Worm (Caenorhabditis elegans) whole organism, mixed stage, embryonic: Measurements from ENCODE around the gene idpb-5.

ENCODE experiments used
- ceh-39 ChIP-seq: fragments of 150-350 bp; optimal IDR thresholded peaks from 2 replicates; lab custom pipeline; 2014; ENCODE audit warnings: missing biosample characterization, missing genetic modification characterization
- ces-1 ChIP-seq: fragments of 150-350 bp; optimal IDR thresholded peaks from 2 replicates; lab custom pipeline; 2014; ENCODE audit warnings: missing biosample characterization, missing genetic modification reagents, missing genetic modification characterization
- cnd-1 ChIP-seq: fragments of 200-800 bp; sonication (Bioruptor generic); optimal IDR thresholded peaks from 2 replicates; lab custom pipeline; 2018; ENCODE audit warnings: mild to moderate bottlenecking, missing genetic modification characterization, missing compliant biosample characterization
- mep-1 ChIP-seq: fragments of 150-350 bp; optimal IDR thresholded peaks from 2 replicates; lab custom pipeline; 2017; ENCODE audit warnings: missing biosample characterization, missing genetic modification reagents, missing genetic modification characterization, inconsistent platforms
- nhr-12 ChIP-seq: fragments of 150-350 bp; optimal IDR thresholded peaks from 2 replicates; lab custom pipeline; 2014; ENCODE audit warnings: missing biosample characterization, missing genetic modification characterization
- nhr-28 ChIP-seq: fragments of 150-350 bp; optimal IDR thresholded peaks from 2 replicates; lab custom pipeline; 2014; ENCODE audit warnings: missing biosample characterization, missing genetic modification characterization
- nhr-76 ChIP-seq: sonication (generic microtip); optimal IDR thresholded peaks from 2 replicates; lab custom pipeline; 2017; ENCODE audit warnings: missing biosample characterization, missing genetic modification characterization
- pha-4 ChIP-seq: fragments of 150-350 bp; optimal IDR thresholded peaks from 2 replicates; lab custom pipeline; 2018; ENCODE audit warnings: missing biosample characterization, missing genetic modification reagents, missing genetic modification characterization
- snpc-4 ChIP-seq: fragments of 150-350 bp; optimal IDR thresholded peaks from 2 replicates; lab custom pipeline; 2014; ENCODE audit warnings: missing biosample characterization, missing genetic modification characterization

DNA sequence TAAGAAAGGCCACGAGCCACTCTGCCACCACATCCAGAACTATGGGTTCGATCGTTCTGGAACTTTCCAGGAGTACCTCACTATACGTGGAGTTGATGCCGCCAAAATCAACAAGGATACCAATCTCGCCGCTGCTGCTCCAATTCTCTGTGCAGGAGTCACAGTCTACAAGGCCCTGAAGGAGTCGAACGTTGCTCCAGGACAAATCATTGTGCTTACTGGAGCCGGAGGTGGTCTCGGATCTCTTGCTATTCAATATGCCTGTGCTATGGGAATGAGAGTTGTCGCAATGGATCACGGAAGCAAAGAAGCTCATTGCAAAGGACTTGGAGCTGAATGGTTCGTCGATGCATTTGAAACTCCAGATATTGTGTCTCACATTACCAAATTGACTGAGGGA is 49.3 kb downstream of the idpb-5 start:
- TF ChIP-seq nhr-12 (no peak), pha-4 (no peak), ces-1 (GFP tag; lab: Kevin White, UChicago) (no peak), snpc-4 (tag; lab: Kevin White, UChicago) (no peak), nhr-28 (tag; lab: Kevin White, UChicago) (no peak), ceh-39 (tag; lab: Kevin White, UChicago) (no peak), cnd-1 (tag; lab: Kevin White, UChicago) (no peak), mep-1 (tag; lab: Kevin White, UChicago) (no peak), nhr-76 (no peak)
